Worm (Caenorhabditis elegans): ENCODE results near the gene C31C9.6.

DNA sequence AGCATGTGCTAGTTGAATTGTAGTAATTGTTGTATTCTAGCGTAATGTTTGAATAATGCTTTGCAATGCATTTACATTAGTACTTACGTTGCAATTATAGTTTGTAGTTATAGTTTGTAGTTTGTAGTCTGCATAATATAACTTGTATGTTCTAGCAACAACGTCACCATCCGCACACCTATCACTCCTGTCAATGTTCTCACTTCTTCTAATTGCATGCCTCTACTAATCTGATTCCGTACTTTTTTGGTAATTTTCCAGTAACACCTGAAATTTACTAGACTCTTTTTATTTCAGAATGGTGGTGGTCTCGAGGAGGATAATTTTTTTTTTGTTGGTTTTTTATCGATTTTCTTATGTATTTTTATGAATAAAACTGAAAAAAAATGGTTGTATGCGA lies 25.3 kb downstream of the C31C9.6 start:
- TF ChIP-seq lim-6 (tag; optimal IDR thresholded peaks at IDR 0.05) (no peak), F13H6.1 (tag; optimal IDR thresholded peaks at IDR 0.05) (no peak), hlh-6 (tag; optimal IDR thresholded peaks at IDR 0.05) (no peak), lin-11 (tag; optimal IDR thresholded peaks at IDR 0.05) (no peak), elt-4 (tag; optimal IDR thresholded peaks at IDR 0.05) (no peak), nhr-11 (tag; optimal IDR thresholded peaks at IDR 0.05) (no peak), ets-4 (tag; optimal IDR thresholded peaks at IDR 0.05) (no peak), ceh-45 (GFP tag; IDR thresholded peaks at IDR 0.05) (no peak), sox-4 (tag; optimal IDR thresholded peaks at IDR 0.05) (no peak), ceh-34 (tag; optimal IDR thresholded peaks at IDR 0.05) (no peak), odd-2 (tag; optimal IDR thresholded peaks at IDR 0.05) (no peak), dmd-4 (tag; optimal IDR thresholded peaks at IDR 0.05; ENCODE audit: borderline replicate concordance) (no peak), dve-1 (tag; optimal IDR thresholded peaks at IDR 0.05) (no peak)

Data from whole organism, late embryonic.